Fruit fly (Drosophila melanogaster) whole organism, embryonic: ENCODE measurements around the gene Mkk4.

Source experiments
- Blimp-1 ChIP-seq: fragments of 200-800 bp; sonication (Bioruptor generic); optimal IDR thresholded peaks from 3 replicates; lab custom pipeline; 2018; ENCODE audit warnings: missing biosample characterization, missing genetic modification characterization, mild to moderate bottlenecking, moderate library complexity, missing genetic modification reagents
- CG15073 ChIP-seq: fragments of 200-800 bp; sonication (Bioruptor generic); optimal IDR thresholded peaks from 2 replicates; lab custom pipeline; 2016; ENCODE audit warnings: missing biosample characterization, missing genetic modification characterization
- CG16779 ChIP-seq: fragments of 200-800 bp; sonication (Bioruptor generic); IDR thresholded peaks from 2 replicates; pipeline ENCODE4 v1.3.6; 2022; ENCODE audit warnings: missing biosample characterization, missing genetic modification characterization
- CG16863 ChIP-seq: fragments of 200-800 bp; sonication (Bioruptor generic); optimal IDR thresholded peaks from 3 replicates; lab custom pipeline; 2016; ENCODE audit warnings: missing biosample characterization, missing genetic modification characterization
- CG17568 ChIP-seq: fragments of 200-800 bp; sonication (Bioruptor generic); optimal IDR thresholded peaks from 2 replicates; lab custom pipeline; 2018; ENCODE audit warnings: missing biosample characterization, mild to moderate bottlenecking, missing genetic modification characterization, moderate library complexity
- CG17829 ChIP-seq: fragments of 200-800 bp; optimal IDR thresholded peaks from 2 replicates; lab custom pipeline; 2019; ENCODE audit warnings: missing biosample characterization, mild to moderate bottlenecking, missing genetic modification characterization, moderate library complexity
- CG17912 ChIP-seq: fragments of 200-800 bp; sonication (Bioruptor generic); optimal IDR thresholded peaks from 2 replicates; lab custom pipeline; 2018; ENCODE audit warnings: missing biosample characterization, mild to moderate bottlenecking, missing genetic modification characterization
- CG31365 ChIP-seq: fragments of 200-800 bp; sonication (Bioruptor generic); optimal IDR thresholded peaks from 2 replicates; lab custom pipeline; 2018; ENCODE audit warnings: missing biosample characterization, mild to moderate bottlenecking, missing genetic modification characterization
- CG3163 ChIP-seq: fragments of 200-800 bp; sonication (Bioruptor generic); optimal IDR thresholded peaks from 3 replicates; lab custom pipeline; 2016; ENCODE audit warnings: missing biosample characterization, missing genetic modification characterization
- CG3995 ChIP-seq: fragments of 200-800 bp; sonication (Bioruptor generic); optimal IDR thresholded peaks from 3 replicates; lab custom pipeline; 2016; ENCODE audit warnings: missing biosample characterization, missing genetic modification characterization
- CG4617 ChIP-seq: fragments of 200-800 bp; sonication (Bioruptor generic); optimal IDR thresholded peaks from 3 replicates; lab custom pipeline; 2016; ENCODE audit warnings: missing biosample characterization, missing genetic modification characterization, borderline replicate concordance
- CG4854 ChIP-seq: fragments of 200-800 bp; sonication (Bioruptor generic); optimal IDR thresholded peaks from 2 replicates; lab custom pipeline; 2016; ENCODE audit warnings: missing biosample characterization, missing genetic modification characterization, inconsistent platforms
- CG6175 ChIP-seq: fragments of 200-800 bp; sonication (Bioruptor generic); IDR thresholded peaks from 3 replicates; pipeline ENCODE4 v1.3.6; 2022; ENCODE audit warnings: missing biosample characterization, missing genetic modification characterization
- CG6654 ChIP-seq: fragments of 200-800 bp; sonication (Bioruptor generic); optimal IDR thresholded peaks from 2 replicates; lab custom pipeline; 2017; ENCODE audit warnings: missing biosample characterization, mild to moderate bottlenecking, missing genetic modification characterization
- CG8944 ChIP-seq: fragments of 200-800 bp; sonication (Bioruptor generic); optimal IDR thresholded peaks from 3 replicates; lab custom pipeline; 2016; ENCODE audit warnings: missing biosample characterization, missing genetic modification characterization
- Chrac-16 ChIP-seq: fragments of 200-800 bp; sonication (Bioruptor generic); optimal IDR thresholded peaks from 3 replicates; lab custom pipeline; 2016; ENCODE audit warnings: missing biosample characterization, missing genetic modification characterization
- D ChIP-seq, 2 experiments: fragments of 200-800 bp in 1 of 2; fragments of >200 bp in 1 of 2; sonication (Bioruptor generic) in 1 of 2; optimal IDR thresholded peaks; 2 replicates in 1 of 2; 3 replicates in 1 of 2; lab custom pipeline; 2017; ENCODE audit warnings: mild to moderate bottlenecking in 1 of 2, missing biosample characterization in 1 of 2, missing genetic modification characterization in 1 of 2, missing genetic modification reagents in 1 of 2
- Dip3 ChIP-seq: fragments of 200-800 bp; sonication (Bioruptor generic); optimal IDR thresholded peaks from 3 replicates; lab custom pipeline; 2016; ENCODE audit warnings: missing biosample characterization, missing genetic modification characterization
- Elba2 ChIP-seq: fragments of 200-800 bp; sonication (Bioruptor generic); optimal IDR thresholded peaks from 3 replicates; lab custom pipeline; 2016; ENCODE audit warnings: missing biosample characterization, missing genetic modification characterization
- HLH54F ChIP-seq: fragments of 200-800 bp; sonication (Bioruptor generic); optimal IDR thresholded peaks from 3 replicates; lab custom pipeline; 2016; ENCODE audit warnings: missing biosample characterization, missing genetic modification characterization
- Hmx ChIP-seq: fragments of 200-800 bp; sonication (Bioruptor generic); optimal IDR thresholded peaks from 2 replicates; lab custom pipeline; 2016; ENCODE audit warnings: missing biosample characterization, missing genetic modification characterization
- Lpt ChIP-seq: fragments of >200 bp; optimal IDR thresholded peaks from 2 replicates; lab custom pipeline; 2018; ENCODE audit warnings: missing biosample characterization, missing genetic modification characterization
- Mad ChIP-seq: fragments of 200-800 bp; sonication (Bioruptor generic); optimal IDR thresholded peaks from 2 replicates; lab custom pipeline; 2016; ENCODE audit warnings: missing biosample characterization, missing genetic modification characterization
- Nf-YC ChIP-seq: fragments of 200-800 bp; optimal IDR thresholded peaks from 3 replicates; lab custom pipeline; 2019; ENCODE audit warnings: missing biosample characterization, mild to moderate bottlenecking, missing genetic modification characterization, moderate library complexity
- Rfx ChIP-seq: fragments of 200-800 bp; sonication (Bioruptor generic); IDR thresholded peaks from 2 replicates; pipeline ENCODE4 v1.3.6; 2022; ENCODE audit warnings: missing biosample characterization, missing genetic modification characterization
- Ssrp ChIP-seq: fragments of 200-800 bp; sonication (Bioruptor generic); optimal IDR thresholded peaks from 2 replicates; lab custom pipeline; 2018; ENCODE audit warnings: missing biosample characterization, mild to moderate bottlenecking, missing genetic modification characterization, moderate library complexity
- Vsx1 ChIP-seq: fragments of 200-800 bp; sonication (Bioruptor generic); optimal IDR thresholded peaks from 2 replicates; lab custom pipeline; 2017; ENCODE audit warnings: missing biosample characterization, mild to moderate bottlenecking, missing genetic modification characterization, missing genetic modification reagents
- ap ChIP-seq: fragments of 200-800 bp; sonication (Bioruptor generic); IDR thresholded peaks from 2 replicates; pipeline ENCODE4 v1.3.6; 2022; ENCODE audit warnings: missing biosample characterization, missing genetic modification characterization
- bsh ChIP-seq, 2 experiments: fragments of 200-800 bp; sonication (Bioruptor generic); optimal IDR thresholded peaks; 2 replicates each; lab custom pipeline; 2017 to 2018; ENCODE audit warnings: mild to moderate bottlenecking in 2 of 2, missing biosample characterization in 2 of 2, missing genetic modification characterization in 2 of 2, moderate library complexity in 1 of 2
- cad ChIP-seq: fragments of >200 bp; optimal IDR thresholded peaks from 2 replicates; lab custom pipeline; 2017; ENCODE audit warnings: missing biosample characterization, missing genetic modification characterization
- chif ChIP-seq, 2 experiments: fragments of 200-800 bp; sonication (Bioruptor generic); optimal IDR thresholded peaks; 3 replicates each; lab custom pipeline; 2016; ENCODE audit warnings: missing biosample characterization in 2 of 2, missing genetic modification characterization in 2 of 2
- corto ChIP-seq: fragments of 200-800 bp; sonication (Bioruptor generic); optimal IDR thresholded peaks from 2 replicates; lab custom pipeline; 2016; ENCODE audit warnings: missing biosample characterization, mild to moderate bottlenecking, missing genetic modification characterization, moderate library complexity
- cwo ChIP-seq: fragments of 200-800 bp; sonication (Bioruptor generic); optimal IDR thresholded peaks from 3 replicates; lab custom pipeline; 2017; ENCODE audit warnings: missing biosample characterization, missing genetic modification characterization, mild to moderate bottlenecking, moderate library complexity, missing genetic modification reagents
- ewg ChIP-seq: fragments of 200-800 bp; sonication (Bioruptor generic); optimal IDR thresholded peaks from 3 replicates; lab custom pipeline; 2017; ENCODE audit warnings: mild to moderate bottlenecking, missing biosample characterization, missing genetic modification reagents, missing genetic modification characterization
- gem ChIP-seq: fragments of 200-800 bp; sonication (Bioruptor generic); optimal IDR thresholded peaks from 2 replicates; lab custom pipeline; 2019; ENCODE audit warnings: missing biosample characterization, mild to moderate bottlenecking, missing genetic modification characterization, moderate library complexity
- grn ChIP-seq: fragments of 200-800 bp; sonication (Bioruptor generic); optimal IDR thresholded peaks from 3 replicates; lab custom pipeline; 2017; ENCODE audit warnings: missing biosample characterization, missing genetic modification characterization
- h ChIP-seq: fragments of >200 bp; optimal IDR thresholded peaks from 2 replicates; lab custom pipeline; 2017
- inv ChIP-seq: fragments of 200-800 bp; sonication (Bioruptor generic); IDR thresholded peaks from 2 replicates; pipeline ENCODE4 v1.3.6; 2022; ENCODE audit warnings: missing biosample characterization, missing genetic modification characterization; ENCODE audit not compliant: partially characterized antibody
- klu ChIP-seq: fragments of 200-800 bp; sonication (Bioruptor generic); IDR thresholded peaks from 2 replicates; pipeline ENCODE4 v1.3.6; 2022; ENCODE audit warnings: missing biosample characterization, missing genetic modification characterization
- lmd ChIP-seq: fragments of 200-800 bp; sonication (Bioruptor generic); IDR thresholded peaks from 2 replicates; pipeline ENCODE4 v1.3.6; 2022; ENCODE audit warnings: missing biosample characterization, missing genetic modification characterization
- luna ChIP-seq: fragments of 200-800 bp; sonication (Bioruptor generic); optimal IDR thresholded peaks from 2 replicates; lab custom pipeline; 2016; ENCODE audit warnings: missing biosample characterization, missing genetic modification characterization
- odd ChIP-seq: fragments of 200-800 bp; sonication (Bioruptor generic); optimal IDR thresholded peaks from 2 replicates; lab custom pipeline; 2017; ENCODE audit warnings: missing biosample characterization, mild to moderate bottlenecking, missing genetic modification characterization
- pan ChIP-seq, 4 experiments: fragments of >200 bp in 3 of 4; fragments of 200-800 bp in 1 of 4; sonication (Bioruptor generic) in 1 of 4; optimal IDR thresholded peaks in 3 of 4; IDR thresholded peaks in 1 of 4; 2 replicates each; pipeline versions ENCODE4 v1.3.6 to Lab custom; 2017 to 2022; ENCODE audit warnings: missing biosample characterization in 2 of 4, missing genetic modification characterization in 2 of 4, mixed read lengths in 1 of 4
- pho ChIP-seq: fragments of 200-800 bp; sonication (Bioruptor generic); optimal IDR thresholded peaks from 2 replicates; lab custom pipeline; 2016; ENCODE audit warnings: missing biosample characterization, missing genetic modification characterization
- ranshi ChIP-seq: fragments of 200-800 bp; sonication (Bioruptor generic); IDR thresholded peaks from 2 replicates; pipeline ENCODE4 v1.3.6; 2022; ENCODE audit warnings: missing biosample characterization, missing genetic modification characterization
- sr ChIP-seq: fragments of 200-800 bp; sonication (Bioruptor generic); IDR thresholded peaks from 3 replicates; pipeline ENCODE4 v1.3.6; 2022; ENCODE audit warnings: missing biosample characterization, missing genetic modification characterization
- unpg ChIP-seq: fragments of 200-800 bp; sonication (Bioruptor generic); optimal IDR thresholded peaks from 3 replicates; lab custom pipeline; 2018; ENCODE audit warnings: missing biosample characterization, mild to moderate bottlenecking, missing genetic modification characterization, moderate library complexity
- zen2 ChIP-seq: fragments of 200-800 bp; sonication (Bioruptor generic); IDR thresholded peaks from 3 replicates; pipeline ENCODE4 v1.3.6; 2022; ENCODE audit warnings: missing biosample characterization, missing genetic modification characterization; ENCODE audit not compliant: partially characterized antibody

Gene Mkk4

dm6 chr3R:8659200-8659897, 8.8 kb upstream of the Mkk4 start (continued):
- TF ChIP-seq ewg (GFP tag; lab: Kevin White, UChicago): peak; percentile 7
- TF ChIP-seq Blimp-1 (GFP tag; lab: Kevin White, UChicago): peak; percentile 45
- peak; percentile 52 for TF ChIP-seq cwo (GFP tag; lab: Kevin White, UChicago)
- TF ChIP-seq CG8944 (GFP tag; lab: Kevin White, UChicago): no peak
- TF ChIP-seq cad (GFP tag; lab: Kevin White, UChicago): no peak
- TF ChIP-seq grn (GFP tag; lab: Kevin White, UChicago): peak; percentile 45
- TF ChIP-seq bsh (GFP tag; optimal IDR thresholded peaks at IDR 0.05; lab: Kevin White, UChicago): peak in 1 of 2 experiments; percentile 61
- no peak for TF ChIP-seq Chrac-16 (GFP tag; lab: Kevin White, UChicago)
- TF ChIP-seq Rfx (GFP tag; lab: Robert Waterston, UW): peak; percentile 72
- no peak for TF ChIP-seq Hmx (GFP tag; lab: Kevin White, UChicago)
- TF ChIP-seq Ssrp (tag; lab: Kevin White, UChicago): peak; percentile 36
- peak; percentile 53 for TF ChIP-seq Dip3
- peak; percentile 62; the same call in 1 of the 3 replicates for TF ChIP-seq CG6175
- TF ChIP-seq corto (GFP tag; lab: Kevin White, UChicago): no peak
- peak; percentile 78 for TF ChIP-seq Elba2 (GFP tag; lab: Kevin White, UChicago)
- no peak for TF ChIP-seq CG15073 (GFP tag; lab: Kevin White, UChicago)
- TF ChIP-seq Vsx1 (GFP tag; lab: Kevin White, UChicago): peak; percentile 10
- no peak for TF ChIP-seq pan (optimal IDR thresholded peaks at IDR 0.05; lab: Kevin White, UChicago)
- no peak for TF ChIP-seq pan (GFP tag; optimal IDR thresholded peaks at IDR 0.05 in 1 of 2, IDR thresholded peaks at IDR 0.05 in 1 of 2)
- no peak for TF ChIP-seq klu (GFP tag; lab: Robert Waterston, UW)
- TF ChIP-seq odd: peak; percentile 22
- no peak for TF ChIP-seq ap
- no peak for TF ChIP-seq CG6654
- TF ChIP-seq h (lab: Kevin White, UChicago): no peak
- TF ChIP-seq luna (GFP tag; lab: Kevin White, UChicago): peak; percentile 5
- TF ChIP-seq CG4617 (GFP tag; lab: Kevin White, UChicago): peak; percentile 9
- TF ChIP-seq sr: no peak
- peak; percentile 19 for TF ChIP-seq Mad
- TF ChIP-seq lmd (GFP tag; lab: Robert Waterston, UW): peak; percentile 23; the same call in 1 of the 2 replicates
- TF ChIP-seq pho (GFP tag; lab: Kevin White, UChicago): peak; percentile 71
- TF ChIP-seq CG17568 (GFP tag; lab: Kevin White, UChicago): no peak
- TF ChIP-seq CG3163: no peak
- no peak for TF ChIP-seq CG4854 (GFP tag; lab: Kevin White, UChicago)
- peak; percentile 59 for TF ChIP-seq CG17912
- TF ChIP-seq unpg (GFP tag; lab: Kevin White, UChicago): peak; percentile 58
- 0 out of 2 replicates have a peak, but pooled peaks have one; percentile 61 for TF ChIP-seq CG16779 (GFP tag; lab: Robert Waterston, UW)
- peak; percentile 65 for TF ChIP-seq Nf-YC (tag; lab: Kevin White, UChicago)
- peak; percentile 23 for TF ChIP-seq CG31365
- peak; percentile 85 for TF ChIP-seq CG3995 (GFP tag; lab: Kevin White, UChicago)
- 0 out of 2 replicates have a peak, but pooled peaks have one; percentile 9 for TF ChIP-seq ranshi (GFP tag; lab: Robert Waterston, UW)
- TF ChIP-seq D (optimal IDR thresholded peaks at IDR 0.05; lab: Kevin White, UChicago): no peak
- TF ChIP-seq D (GFP tag; optimal IDR thresholded peaks at IDR 0.05; lab: Kevin White, UChicago): peak; percentile 54
- peak; percentile 20 to 42 for TF ChIP-seq chif (GFP tag; optimal IDR thresholded peaks at IDR 0.05; lab: Kevin White, UChicago)
- no peak for TF ChIP-seq CG16863 (GFP tag; lab: Kevin White, UChicago)
- TF ChIP-seq zen2: no peak
- peak; percentile 71 for TF ChIP-seq gem (tag; lab: Kevin White, UChicago)
- TF ChIP-seq HLH54F (GFP tag; lab: Kevin White, UChicago): peak; percentile 53
- no peak for TF ChIP-seq Lpt
- peak; percentile 27 for TF ChIP-seq CG17829 (tag; lab: Kevin White, UChicago)
- TF ChIP-seq inv (GFP tag; lab: Robert Waterston, UW): peak; percentile 10; the same call in 1 of the 2 replicates
